Fruit fly (Drosophila melanogaster): ENCODE results near the gene RpS10a.

Gene RpS10a

DNA sequence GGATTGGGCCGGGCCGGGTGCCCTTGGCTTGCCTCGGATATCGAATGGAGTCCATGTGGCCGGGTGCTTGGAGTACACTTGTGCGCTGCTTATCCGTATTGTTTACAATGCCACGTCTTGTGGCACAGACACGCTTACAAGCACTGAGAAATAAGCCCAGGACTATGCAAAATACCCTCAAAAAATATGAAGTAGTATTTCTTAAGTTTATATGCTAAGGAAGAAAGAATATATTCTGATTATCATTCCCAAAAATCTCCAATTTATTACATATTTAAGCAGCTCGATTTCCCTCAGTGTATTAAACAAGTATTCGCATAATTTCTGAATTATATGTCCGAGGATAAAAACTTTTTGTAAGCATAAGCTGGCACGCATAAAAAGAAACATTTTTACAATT, 30.7 kb upstream of the RpS10a start (continued):
- TF ChIP-seq CG7928 (GFP tag; optimal IDR thresholded peaks at IDR 0.05), result no peak
- no peak for TF ChIP-seq hbn (GFP tag; IDR thresholded peaks at IDR 0.05; ENCODE audit: partially characterized antibody)
- no peak for TF ChIP-seq inv (GFP tag; IDR thresholded peaks at IDR 0.05; ENCODE audit: partially characterized antibody)
- TF ChIP-seq CG15696 (tag; optimal IDR thresholded peaks at IDR 0.05), result no peak
- no peak for TF ChIP-seq CG3407 (GFP tag; optimal IDR thresholded peaks at IDR 0.05)
- no peak for TF ChIP-seq yki (optimal IDR thresholded peaks at IDR 0.05)
- peak; percentile 36 for TF ChIP-seq Blimp-1 (GFP tag; optimal IDR thresholded peaks at IDR 0.05)
- no peak for TF ChIP-seq CG32767 (GFP tag; IDR thresholded peaks at IDR 0.05)
- no peak for TF ChIP-seq CG8290 (GFP tag; optimal IDR thresholded peaks at IDR 0.05)
- peak in 1 of 2 experiments; percentile 43 for TF ChIP-seq CG8290 (tag; optimal IDR thresholded peaks at IDR 0.05)
- TF ChIP-seq CG33557 (GFP tag; optimal IDR thresholded peaks at IDR 0.05), result no peak
- TF ChIP-seq btn (GFP tag; optimal IDR thresholded peaks at IDR 0.05), result no peak
- TF ChIP-seq Usf (GFP tag; optimal IDR thresholded peaks at IDR 0.05), result no peak
- no peak for TF ChIP-seq CG12391 (tag; optimal IDR thresholded peaks at IDR 0.05)
- no peak for TF ChIP-seq CG10321 (GFP tag; IDR thresholded peaks at IDR 0.05)
- TF ChIP-seq mam (GFP tag; optimal IDR thresholded peaks at IDR 0.05), result no peak
- no peak for TF ChIP-seq CG18619 (GFP tag; optimal IDR thresholded peaks at IDR 0.05)
- no peak for TF ChIP-seq CG17186 (GFP tag; optimal IDR thresholded peaks at IDR 0.05)
- no peak for TF ChIP-seq sqz (GFP tag; optimal IDR thresholded peaks at IDR 0.05)
- no peak for TF ChIP-seq CG2712 (tag; optimal IDR thresholded peaks at IDR 0.05)
- no peak for TF ChIP-seq CG7786 (GFP tag; optimal IDR thresholded peaks at IDR 0.05)
- no peak for TF ChIP-seq Chrac-16 (GFP tag; optimal IDR thresholded peaks at IDR 0.05)
- no peak for TF ChIP-seq CG12104 (GFP tag; optimal IDR thresholded peaks at IDR 0.05)
- no peak for TF ChIP-seq CG17802 (tag; optimal IDR thresholded peaks at IDR 0.05)
- TF ChIP-seq CoRest (tag; optimal IDR thresholded peaks at IDR 0.05), result peak; percentile 11
- TF ChIP-seq bowl (GFP tag; IDR thresholded peaks at IDR 0.05), result no peak
- no peak for TF ChIP-seq Neu2 (GFP tag; optimal IDR thresholded peaks at IDR 0.05; ENCODE audit: borderline replicate concordance)
- TF ChIP-seq dmrt11E (tag; optimal IDR thresholded peaks at IDR 0.05), result no peak
- no peak for TF ChIP-seq CG12942 (GFP tag; optimal IDR thresholded peaks at IDR 0.05)
- TF ChIP-seq ERR (GFP tag; optimal IDR thresholded peaks at IDR 0.05), result no peak
- TF ChIP-seq H15 (GFP tag; IDR thresholded peaks at IDR 0.05), result no peak
- no peak for TF ChIP-seq Myb (GFP tag; optimal IDR thresholded peaks at IDR 0.05)
- TF ChIP-seq nom (GFP tag; optimal IDR thresholded peaks at IDR 0.05), result no peak
- TF ChIP-seq bsh (GFP tag; optimal IDR thresholded peaks at IDR 0.05), result peak in 1 of 2 experiments; percentile 24
- no peak for TF ChIP-seq jumu (GFP tag; optimal IDR thresholded peaks at IDR 0.05)
- no peak for TF ChIP-seq Jarid2 (GFP tag; optimal IDR thresholded peaks at IDR 0.05)
- 0 out of 2 replicates have a peak, but pooled peaks have one; percentile 4 for TF ChIP-seq CG14667 (GFP tag; IDR thresholded peaks at IDR 0.05)
- TF ChIP-seq CG31441 (GFP tag; IDR thresholded peaks at IDR 0.05), result peak; percentile 31; the same call in 1 of the 2 replicates
- TF ChIP-seq Gsc (GFP tag; IDR thresholded peaks at IDR 0.05), result no peak
- TF ChIP-seq CG33213 (GFP tag; optimal IDR thresholded peaks at IDR 0.05), result no peak
- TF ChIP-seq CG2875 (GFP tag; optimal IDR thresholded peaks at IDR 0.05), result no peak
- TF ChIP-seq tgo (GFP tag; IDR thresholded peaks at IDR 0.05), result peak; percentile 22; the same call in 1 of the 3 replicates
- TF ChIP-seq CG17359 (tag; optimal IDR thresholded peaks at IDR 0.05), result peak; percentile 17
- TF ChIP-seq caup (GFP tag; optimal IDR thresholded peaks at IDR 0.05; ENCODE audit: severe bottlenecking), result peak; percentile 3
- TF ChIP-seq CG4854 (GFP tag; optimal IDR thresholded peaks at IDR 0.05), result no peak
- TF ChIP-seq Dad (GFP tag; optimal IDR thresholded peaks at IDR 0.05), result no peak
- no peak for TF ChIP-seq ara (GFP tag; IDR thresholded peaks at IDR 0.05)
- no peak for TF ChIP-seq CG34422 (GFP tag; IDR thresholded peaks at IDR 0.05)
- no peak for TF ChIP-seq stc (GFP tag; IDR thresholded peaks at IDR 0.05)
- TF ChIP-seq lbe (GFP tag; optimal IDR thresholded peaks at IDR 0.05), result no peak
- no peak for TF ChIP-seq slou (GFP tag; optimal IDR thresholded peaks at IDR 0.05)
- no peak for TF ChIP-seq br (optimal IDR thresholded peaks at IDR 0.05)
